Fruit fly (Drosophila melanogaster): ENCODE data around the gene sov.

sov gene

DNA sequence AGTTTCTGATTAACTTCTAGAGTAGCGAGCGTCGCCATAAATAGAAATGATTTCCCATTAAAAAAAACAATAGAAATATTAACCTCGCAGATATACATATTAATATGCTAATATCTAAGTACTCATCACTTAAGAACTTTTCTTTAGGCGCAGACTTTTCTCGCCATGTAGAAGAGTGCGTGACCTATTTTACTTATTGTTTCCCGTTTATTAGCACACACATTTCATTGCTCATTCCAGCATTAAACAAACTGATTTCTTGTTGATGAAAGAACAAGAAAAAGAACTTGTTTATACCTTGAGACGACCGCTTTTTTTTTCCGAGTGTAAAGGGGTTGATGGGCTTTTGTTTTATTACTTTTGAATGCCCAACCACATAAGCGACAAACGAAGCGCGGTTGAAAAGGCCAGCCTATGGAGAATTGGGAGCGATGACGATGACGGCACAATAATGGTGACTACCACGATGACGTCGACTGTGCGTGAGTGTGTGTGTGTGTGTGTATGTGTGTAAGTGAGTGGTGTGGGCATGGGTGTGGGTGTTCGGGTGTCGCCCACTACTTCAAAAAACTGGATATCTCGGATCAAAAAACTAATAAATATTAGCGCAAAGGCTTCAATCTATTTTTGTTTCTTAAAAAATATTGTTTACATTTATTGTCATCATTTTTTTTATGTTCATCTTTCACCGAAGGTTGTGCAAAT, 40.0 kb downstream of the sov start (continued):
- TF ChIP-seq en (GFP tag; optimal IDR thresholded peaks at IDR 0.05) (no peak), CG15479 (GFP tag; optimal IDR thresholded peaks at IDR 0.05) (no peak), Blimp-1 (GFP tag; optimal IDR thresholded peaks at IDR 0.05) (no peak), CG18764 (GFP tag; optimal IDR thresholded peaks at IDR 0.05) (no peak), CG11695 (GFP tag; IDR thresholded peaks at IDR 0.05) (no peak), CG4617 (GFP tag; optimal IDR thresholded peaks at IDR 0.05; ENCODE audit: borderline replicate concordance) (no peak), CG7963 (GFP tag; IDR thresholded peaks at IDR 0.05; ENCODE audit: partially characterized antibody) (no peak), CG13287 (GFP tag; IDR thresholded peaks at IDR 0.05; ENCODE audit: partially characterized antibody) (no peak), CG1832 (GFP tag; optimal IDR thresholded peaks at IDR 0.05) (no peak), Doc2 (GFP tag; IDR thresholded peaks at IDR 0.05) (no peak), CG4404 (GFP tag; IDR thresholded peaks at IDR 0.05) (no peak), CG17186 (GFP tag; optimal IDR thresholded peaks at IDR 0.05) (no peak), sens (GFP tag) (peak; percentile 70), Atf6 (GFP tag; IDR thresholded peaks at IDR 0.05) (no peak), Ada2b (GFP tag; IDR thresholded peaks at IDR 0.05) (no peak), ash1 (GFP tag; optimal IDR thresholded peaks at IDR 0.05) (no peak), dimm (GFP tag; IDR thresholded peaks at IDR 0.05) (no peak), z (GFP tag; IDR thresholded peaks at IDR 0.05) (no peak), CG2129 (GFP tag; IDR thresholded peaks at IDR 0.05; ENCODE audit: partially characterized antibody) (no peak), peb (GFP tag; IDR thresholded peaks at IDR 0.05) (no peak), CG17359 (tag; optimal IDR thresholded peaks at IDR 0.05) (no peak), ATbp (GFP tag; optimal IDR thresholded peaks at IDR 0.05) (no peak), sob (GFP tag; IDR thresholded peaks at IDR 0.05) (0 out of 2 replicates have a peak, but pooled peaks have one; percentile 47), CG14667 (GFP tag; IDR thresholded peaks at IDR 0.05) (0 out of 2 replicates have a peak, but pooled peaks have one; percentile 24), grn (GFP tag; optimal IDR thresholded peaks at IDR 0.05) (no peak), Nf-YB (GFP tag; optimal IDR thresholded peaks at IDR 0.05) (no peak), CG17568 (GFP tag; optimal IDR thresholded peaks at IDR 0.05) (no peak), Fer2 (tag; optimal IDR thresholded peaks at IDR 0.05) (no peak), Nf-YC (tag; optimal IDR thresholded peaks at IDR 0.05) (no peak), CG15601 (tag; optimal IDR thresholded peaks at IDR 0.05) (no peak), Meics (GFP tag; optimal IDR thresholded peaks at IDR 0.05) (peak; percentile 8), lov (optimal IDR thresholded peaks at IDR 0.05) (no peak), lov (GFP tag; IDR thresholded peaks at IDR 0.05) (no peak), Oli (tag; optimal IDR thresholded peaks at IDR 0.05) (peak; percentile 19), CG17802 (tag; optimal IDR thresholded peaks at IDR 0.05) (no peak), ken (GFP tag; IDR thresholded peaks at IDR 0.05) (no peak), Jarid2 (GFP tag; optimal IDR thresholded peaks at IDR 0.05) (no peak), kay (GFP tag; optimal IDR thresholded peaks at IDR 0.05) (no peak), bsh (GFP tag; optimal IDR thresholded peaks at IDR 0.05) (no peak), CG10654 (GFP tag; optimal IDR thresholded peaks at IDR 0.05) (no peak), oc (tag; optimal IDR thresholded peaks at IDR 0.05) (no peak), CG9215 (GFP tag; IDR thresholded peaks at IDR 0.05) (no peak), Dfd (GFP tag; optimal IDR thresholded peaks at IDR 0.05) (no peak), CG10366 (GFP tag; IDR thresholded peaks at IDR 0.05) (no peak), CG4820 (GFP tag; optimal IDR thresholded peaks at IDR 0.05) (no peak), Elba2 (GFP tag; optimal IDR thresholded peaks at IDR 0.05) (no peak), phol (tag; optimal IDR thresholded peaks at IDR 0.05) (peak; percentile 13), CG5953 (GFP tag; IDR thresholded peaks at IDR 0.05) (no peak), toy (GFP tag; IDR thresholded peaks at IDR 0.05) (no peak), Nf-YA (GFP tag; IDR thresholded peaks at IDR 0.05) (no peak), mirr (GFP tag; optimal IDR thresholded peaks at IDR 0.05) (no peak)
